Fruit fly (Drosophila melanogaster): Measurements from ENCODE around the gene Vps45.

The Vps45 gene

DNA sequence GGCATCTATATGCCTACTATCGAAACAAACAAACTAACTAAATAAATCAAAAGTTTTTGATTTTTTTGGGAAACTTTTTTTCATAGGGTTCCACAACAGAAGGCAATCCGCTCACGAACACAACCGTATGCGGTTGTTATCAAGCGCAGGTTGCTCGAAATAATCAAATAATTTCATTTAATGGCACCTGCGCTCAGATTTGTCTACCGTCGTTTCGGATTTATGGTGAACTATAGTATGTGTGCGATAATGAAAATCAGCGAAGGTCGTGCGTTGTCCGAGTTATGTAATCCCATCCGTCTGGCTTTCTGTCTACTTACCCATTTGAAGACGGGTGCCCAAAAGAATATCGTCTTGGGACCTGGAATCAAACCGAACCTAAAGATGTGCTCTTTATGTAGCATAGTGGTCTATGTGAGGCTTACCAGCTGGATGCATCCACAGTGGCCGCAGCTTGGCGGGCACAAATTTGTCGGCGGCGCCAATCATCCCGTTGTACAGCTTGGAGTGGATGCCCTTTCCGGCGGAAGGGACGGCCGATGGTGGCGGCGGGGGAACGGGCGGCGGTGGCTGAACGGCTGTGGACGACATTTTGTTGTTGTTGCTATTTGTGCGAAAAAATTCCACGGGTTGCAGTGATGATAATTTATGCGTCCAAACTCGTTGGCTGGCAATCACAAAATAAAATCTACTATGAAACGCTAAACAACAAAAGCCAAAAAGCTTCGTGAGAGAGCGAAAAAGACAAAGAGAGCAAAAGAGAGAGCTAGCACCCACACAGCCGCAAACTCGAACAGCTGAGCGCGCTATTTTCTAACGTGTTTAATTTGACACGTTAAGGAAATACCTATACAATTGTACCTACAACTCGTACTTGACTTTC, 9.4 kb downstream of the Vps45 start (continued):
- TF ChIP-seq CG2875 (GFP tag; optimal IDR thresholded peaks at IDR 0.05) (no peak), CG8924 (tag; optimal IDR thresholded peaks at IDR 0.05) (no peak), Med (GFP tag) (peak; percentile 80), CG30020 (tag; optimal IDR thresholded peaks at IDR 0.05) (no peak), D19A (tag; optimal IDR thresholded peaks at IDR 0.05) (no peak), Ravus (GFP tag; IDR thresholded peaks at IDR 0.05) (no peak), Lpt (GFP tag; optimal IDR thresholded peaks at IDR 0.05) (no peak), wek (GFP tag; optimal IDR thresholded peaks at IDR 0.05) (no peak), CG4707 (GFP tag; optimal IDR thresholded peaks at IDR 0.05) (peak; percentile 3), CG9609 (GFP tag; optimal IDR thresholded peaks at IDR 0.05) (no peak), Hand (GFP tag; optimal IDR thresholded peaks at IDR 0.05) (no peak), dmrt99B (tag; optimal IDR thresholded peaks at IDR 0.05) (no peak), Nf-YB (GFP tag; optimal IDR thresholded peaks at IDR 0.05) (no peak), CG34422 (GFP tag; IDR thresholded peaks at IDR 0.05) (peak; percentile 63; the same call in 1 of the 3 replicates), knrl (GFP tag; IDR thresholded peaks at IDR 0.05; ENCODE audit: partially characterized antibody) (no peak), Xrp1 (GFP tag; IDR thresholded peaks at IDR 0.05) (no peak), Rx (GFP tag; IDR thresholded peaks at IDR 0.05) (no peak), CG5953 (GFP tag; IDR thresholded peaks at IDR 0.05) (0 out of 2 replicates have a peak, but pooled peaks have one; percentile 26), sima (GFP tag; optimal IDR thresholded peaks at IDR 0.05) (no peak), NC2α (GFP tag; optimal IDR thresholded peaks at IDR 0.05) (no peak), Lim3 (GFP tag; IDR thresholded peaks at IDR 0.05) (no peak), cad (GFP tag; optimal IDR thresholded peaks at IDR 0.05) (no peak), C15 (GFP tag; IDR thresholded peaks at IDR 0.05) (no peak), CG9876 (GFP tag; optimal IDR thresholded peaks at IDR 0.05) (no peak), CG14667 (GFP tag; IDR thresholded peaks at IDR 0.05) (no peak), ac (GFP tag; optimal IDR thresholded peaks at IDR 0.05) (no peak), her (GFP tag; optimal IDR thresholded peaks at IDR 0.05) (no peak), Trl (optimal IDR thresholded peaks at IDR 0.05) (peak; percentile 89 to 95), Trl (GFP tag; optimal IDR thresholded peaks at IDR 0.05) (no peak), z (GFP tag; IDR thresholded peaks at IDR 0.05) (no peak), dmrt11E (tag; optimal IDR thresholded peaks at IDR 0.05) (no peak), CG42726 (GFP tag; IDR thresholded peaks at IDR 0.05; ENCODE audit: partially characterized antibody) (no peak), CG9797 (GFP tag; optimal IDR thresholded peaks at IDR 0.05) (no peak), Bgb (GFP tag; IDR thresholded peaks at IDR 0.05; ENCODE audit: partially characterized antibody) (peak; percentile 43; the same call in 1 of the 2 replicates), fd64A (GFP tag; optimal IDR thresholded peaks at IDR 0.05) (peak; percentile 21), Bdp1 (GFP tag; optimal IDR thresholded peaks at IDR 0.05) (no peak), CG3163 (GFP tag; optimal IDR thresholded peaks at IDR 0.05) (no peak), CG18619 (GFP tag; optimal IDR thresholded peaks at IDR 0.05) (no peak), h (optimal IDR thresholded peaks at IDR 0.05) (no peak), CG14014 (GFP tag; IDR thresholded peaks at IDR 0.05) (0 out of 2 replicates have a peak, but pooled peaks have one; percentile 27), pho (GFP tag; optimal IDR thresholded peaks at IDR 0.05) (no peak), CG9932 (GFP tag; IDR thresholded peaks at IDR 0.05) (no peak), Opbp (GFP tag; IDR thresholded peaks at IDR 0.05; ENCODE audit: partially characterized antibody) (no peak), Meics (GFP tag; optimal IDR thresholded peaks at IDR 0.05) (no peak), fu2 (GFP tag; optimal IDR thresholded peaks at IDR 0.05) (no peak), CG9727 (GFP tag; optimal IDR thresholded peaks at IDR 0.05) (no peak), CG10274 (GFP tag; optimal IDR thresholded peaks at IDR 0.05) (no peak), CG1792 (GFP tag; optimal IDR thresholded peaks at IDR 0.05) (no peak), wor (GFP tag; IDR thresholded peaks at IDR 0.05) (no peak), CG4854 (GFP tag; optimal IDR thresholded peaks at IDR 0.05) (no peak), salm (tag; optimal IDR thresholded peaks at IDR 0.05) (no peak)

Data from whole organism, embryonic.